Worm (Caenorhabditis elegans) whole organism, late embryonic: ENCODE measurements around the gene timp-1.

Experiments
- C38D4.7 ChIP-seq: fragments of 200-800 bp; sonication (Bioruptor generic); optimal IDR thresholded peaks from 2 replicates; lab custom pipeline; 2018; ENCODE audit warnings: mild to moderate bottlenecking, missing genetic modification characterization, moderate library complexity, missing compliant biosample characterization
- K09A11.1 ChIP-seq: sonication (generic microtip); optimal IDR thresholded peaks from 2 replicates; lab custom pipeline; 2017; ENCODE audit warnings: antibody characterized with exemption, mild to moderate bottlenecking, missing genetic modification characterization, missing compliant biosample characterization; ENCODE audit not compliant: insufficient read depth
- Y22D7AL.16 ChIP-seq: sonication (generic microtip); optimal IDR thresholded peaks from 2 replicates; lab custom pipeline; 2016; ENCODE audit warnings: missing genetic modification characterization, missing compliant biosample characterization
- ahr-1 ChIP-seq: sonication (generic microtip); optimal IDR thresholded peaks from 2 replicates; lab custom pipeline; 2016; ENCODE audit warnings: missing genetic modification characterization, missing compliant biosample characterization
- ama-1 ChIP-seq: fragments of 150-350 bp; optimal IDR thresholded peaks from 2 replicates; lab custom pipeline; 2014
- ceh-14 ChIP-seq: sonication (generic microtip); optimal IDR thresholded peaks from 2 replicates; lab custom pipeline; 2016; ENCODE audit warnings: missing genotype, missing genetic modification characterization, missing compliant biosample characterization
- ceh-19 ChIP-seq: fragments of 200-800 bp; sonication (Bioruptor generic); optimal IDR thresholded peaks from 2 replicates; lab custom pipeline; 2018; ENCODE audit warnings: mild to moderate bottlenecking, missing genetic modification characterization, missing compliant biosample characterization
- ceh-2 ChIP-seq: sonication (generic microtip); optimal IDR thresholded peaks from 2 replicates; lab custom pipeline; 2016; ENCODE audit warnings: missing genotype, missing genetic modification characterization, missing compliant biosample characterization
- ceh-22 ChIP-seq: sonication (generic microtip); optimal IDR thresholded peaks from 2 replicates; lab custom pipeline; 2017; ENCODE audit warnings: missing biosample characterization, missing genetic modification characterization
- ceh-24 ChIP-seq: sonication (generic microtip); optimal IDR thresholded peaks from 2 replicates; lab custom pipeline; 2016; ENCODE audit warnings: mild to moderate bottlenecking, missing genetic modification characterization, missing compliant biosample characterization
- ceh-6 ChIP-seq: fragments of 200-800 bp; sonication (Bioruptor generic); optimal IDR thresholded peaks from 2 replicates; lab custom pipeline; 2018; ENCODE audit warnings: mild to moderate bottlenecking, missing genetic modification characterization, missing compliant biosample characterization
- ceh-9 ChIP-seq: sonication (generic microtip); optimal IDR thresholded peaks from 2 replicates; lab custom pipeline; 2016; ENCODE audit warnings: mild to moderate bottlenecking, missing genetic modification characterization, inconsistent platforms, missing compliant biosample characterization
- dmd-4 ChIP-seq: sonication (generic microtip); optimal IDR thresholded peaks from 2 replicates; lab custom pipeline; 2016; ENCODE audit warnings: borderline replicate concordance, missing genetic modification characterization, missing compliant biosample characterization
- ets-4 ChIP-seq: sonication (generic microtip); optimal IDR thresholded peaks from 2 replicates; lab custom pipeline; 2016; ENCODE audit warnings: missing genetic modification characterization, missing compliant biosample characterization
- fkh-6 ChIP-seq: sonication (generic microtip); optimal IDR thresholded peaks from 2 replicates; lab custom pipeline; 2016; ENCODE audit warnings: missing genetic modification characterization, missing compliant biosample characterization
- hlh-13 ChIP-seq: fragments of 200-800 bp; sonication (Bioruptor generic); optimal IDR thresholded peaks from 2 replicates; lab custom pipeline; 2018; ENCODE audit warnings: mild to moderate bottlenecking, missing genetic modification characterization, missing compliant biosample characterization
- hlh-8 ChIP-seq: sonication (generic microtip); optimal IDR thresholded peaks from 2 replicates; lab custom pipeline; 2016; ENCODE audit warnings: missing genotype, missing genetic modification characterization, missing compliant biosample characterization
- madf-2 ChIP-seq: sonication (generic microtip); optimal IDR thresholded peaks from 2 replicates; lab custom pipeline; 2017; ENCODE audit warnings: missing genetic modification characterization, missing compliant biosample characterization
- mec-3 ChIP-seq: sonication (generic microtip); optimal IDR thresholded peaks from 2 replicates; lab custom pipeline; 2016; ENCODE audit warnings: borderline replicate concordance, missing genetic modification characterization, missing compliant biosample characterization
- nfya-1 ChIP-seq: sonication (generic microtip); optimal IDR thresholded peaks from 2 replicates; lab custom pipeline; 2017; ENCODE audit warnings: missing genetic modification characterization, mild to moderate bottlenecking, missing compliant biosample characterization, antibody characterized with exemption, moderate library complexity
- nhr-232 ChIP-seq: sonication (generic microtip); optimal IDR thresholded peaks from 2 replicates; lab custom pipeline; 2016; ENCODE audit warnings: missing genetic modification characterization, missing compliant biosample characterization
- pag-3 ChIP-seq: sonication (generic microtip); optimal IDR thresholded peaks from 2 replicates; lab custom pipeline; 2016; ENCODE audit warnings: missing compliant biosample characterization, missing genetic modification characterization, borderline replicate concordance
- pat-9 ChIP-seq: fragments of 200-800 bp; sonication (Bioruptor generic); optimal IDR thresholded peaks from 2 replicates; lab custom pipeline; 2018; ENCODE audit warnings: mild to moderate bottlenecking, missing genetic modification characterization, moderate library complexity, missing compliant biosample characterization
- pqm-1 ChIP-seq: sonication (generic microtip); optimal IDR thresholded peaks from 2 replicates; lab custom pipeline; 2016; ENCODE audit warnings: missing genetic modification characterization, missing compliant biosample characterization
- ref-2 ChIP-seq: sonication (generic microtip); optimal IDR thresholded peaks from 2 replicates; lab custom pipeline; 2016; ENCODE audit warnings: missing genetic modification characterization, missing compliant biosample characterization
- sdc-2 ChIP-seq: sonication (generic microtip); optimal IDR thresholded peaks from 2 replicates; lab custom pipeline; 2016; ENCODE audit warnings: missing genotype, missing genetic modification characterization, missing compliant biosample characterization
- sox-2 ChIP-seq: fragments of 200-800 bp; sonication (Bioruptor generic); IDR thresholded peaks from 2 replicates; pipeline ENCODE4 v1.3.6; 2022; ENCODE audit warnings: missing genetic modification reagents, missing genetic modification characterization, missing compliant biosample characterization
- syd-9 ChIP-seq: sonication (generic microtip); optimal IDR thresholded peaks from 2 replicates; lab custom pipeline; 2016; ENCODE audit warnings: mild to moderate bottlenecking, missing genetic modification characterization, moderate library complexity, missing compliant biosample characterization
- tbx-7 ChIP-seq: sonication (generic microtip); optimal IDR thresholded peaks from 2 replicates; lab custom pipeline; 2016; ENCODE audit warnings: missing genotype, missing genetic modification characterization, missing compliant biosample characterization
- unc-3 ChIP-seq, 2 experiments: fragments of 200-800 bp in 1 of 2; sonication (Bioruptor generic) in 1 of 2; sonication (generic microtip) in 1 of 2; conservative IDR thresholded peaks in 1 of 2; optimal IDR thresholded peaks in 1 of 2; 2 replicates each; pipeline versions ENCODE4 v1.3.6 to Lab custom; 2016 to 2022; ENCODE audit warnings: missing compliant biosample characterization in 2 of 2, missing genetic modification characterization in 2 of 2, missing genetic modification reagents in 1 of 2
- unc-42 ChIP-seq: sonication (generic microtip); optimal IDR thresholded peaks from 2 replicates; lab custom pipeline; 2016; ENCODE audit warnings: missing genotype, missing genetic modification characterization, missing compliant biosample characterization
- unc-86 ChIP-seq: sonication (generic microtip); optimal IDR thresholded peaks from 2 replicates; lab custom pipeline; 2016; ENCODE audit warnings: missing genetic modification characterization, missing compliant biosample characterization

Gene timp-1

ce11 chrV:8168219-8168962, 38.6 kb upstream of the timp-1 start, which contains the start of gene F20D6.8:
Gene F20D6.8, minus strand, starts transcription at chrV:8168269.
- TF ChIP-seq tbx-7 (tag; lab: Kevin White, UChicago) (no peak), ceh-19 (GFP tag; lab: Kevin White, UChicago) (no peak), nhr-232 (no peak), unc-42 (tag; lab: Kevin White, UChicago) (peak; percentile 31)

- TF ChIP-seq syd-9 (tag; lab: Kevin White, UChicago) (no peak), ets-4 (no peak), nfya-1 (no peak), dmd-4 (tag; lab: Kevin White, UChicago) (no peak), ceh-6 (GFP tag; lab: Kevin White, UChicago) (no peak)
Measured at ce11 chrV:8169150-8169549, 37.9 kb upstream of the timp-1 start.

ce11 chrV:8170300-8170699, 36.7 kb upstream of the timp-1 start:
- TF ChIP-seq mec-3 (tag; lab: Kevin White, UChicago) (no peak), ceh-6 (GFP tag; lab: Kevin White, UChicago) (no peak), C38D4.7 (GFP tag; lab: Kevin White, UChicago) (no peak), sox-2 (GFP tag; lab: Robert Waterston, UW) (no peak), unc-86 (tag; lab: Kevin White, UChicago) (no peak), tbx-7 (tag; lab: Kevin White, UChicago) (no peak), fkh-6 (tag; lab: Kevin White, UChicago) (no peak), madf-2 (no peak)
- TF ChIP-seq, all 69 proteins: peak for 0

ce11 chrV:8171688-8172087, 35.3 kb upstream of the timp-1 start:
- TF ChIP-seq pqm-1 (no peak), pag-3 (tag; lab: Kevin White, UChicago) (no peak), ceh-9 (no peak), hlh-13 (GFP tag; lab: Kevin White, UChicago) (no peak), mec-3 (tag; lab: Kevin White, UChicago) (no peak), unc-3 (GFP tag; conservative IDR thresholded peaks at IDR 0.05; lab: Robert Waterston, UW) (no peak), unc-3 (tag; optimal IDR thresholded peaks at IDR 0.05; lab: Kevin White, UChicago) (no peak)

ce11 chrV:8177349-8177748, 29.7 kb upstream of the timp-1 start, which contains the start of gene F20D6.9:
Gene F20D6.9, minus strand, starts transcription at chrV:8177449.
- TF ChIP-seq hlh-8 (tag; lab: Kevin White, UChicago), result no peak
- no peak for TF ChIP-seq ref-2
- TF ChIP-seq ceh-24, result no peak
- TF ChIP-seq ama-1 (lab: Kevin White, UChicago), result no peak
- TF ChIP-seq fkh-6 (tag; lab: Kevin White, UChicago), result no peak
- no peak for TF ChIP-seq pat-9
- no peak for TF ChIP-seq ahr-1
- no peak for TF ChIP-seq hlh-13 (GFP tag; lab: Kevin White, UChicago)
- TF ChIP-seq sdc-2 (tag; lab: Kevin White, UChicago), result no peak
- TF ChIP-seq mec-3 (tag; lab: Kevin White, UChicago), result no peak
- TF ChIP-seq ceh-14 (tag; lab: Kevin White, UChicago), result no peak
- no peak for TF ChIP-seq Y22D7AL.16 (tag; lab: Kevin White, UChicago)
- no peak for TF ChIP-seq ceh-9
- TF ChIP-seq ceh-19 (GFP tag; lab: Kevin White, UChicago), result no peak
- TF ChIP-seq ceh-22 (tag; lab: Kevin White, UChicago), result no peak
- no peak for TF ChIP-seq K09A11.1
- TF ChIP-seq nhr-232, result no peak
- TF ChIP-seq ceh-2, result no peak
